Fruit fly (Drosophila melanogaster): ENCODE results near the gene SdhBL.

The SdhBL gene

dm6 chrX:18863748-18864482, 30.3 kb upstream of the SdhBL start, which contains the start of the genes CG7326 and Dora (continued):
- TF ChIP-seq CG2116 (GFP tag; optimal IDR thresholded peaks at IDR 0.05) (peak; percentile 81), row (GFP tag; IDR thresholded peaks at IDR 0.05) (peak; percentile 54), CG4707 (GFP tag; optimal IDR thresholded peaks at IDR 0.05) (no peak), CG2129 (GFP tag; IDR thresholded peaks at IDR 0.05; ENCODE audit: partially characterized antibody) (peak; percentile 68; the same call in 1 of the 2 replicates), Myb (GFP tag; optimal IDR thresholded peaks at IDR 0.05) (peak; percentile 56), CG12942 (GFP tag; optimal IDR thresholded peaks at IDR 0.05) (no peak), CG3281 (GFP tag; optimal IDR thresholded peaks at IDR 0.05) (peak; percentile 5), ssp (GFP tag; IDR thresholded peaks at IDR 0.05) (peak; percentile 50), MESR4 (GFP tag; optimal IDR thresholded peaks at IDR 0.05) (peak; percentile 80), CG3838 (GFP tag; optimal IDR thresholded peaks at IDR 0.05) (no peak)

- peak; percentile 97 for TF ChIP-seq CG4360 (GFP tag; IDR thresholded peaks at IDR 0.05)
- no peak for TF ChIP-seq Awh (GFP tag; IDR thresholded peaks at IDR 0.05)
- TF ChIP-seq Taf1 (GFP tag; IDR thresholded peaks at IDR 0.05): no peak
- no peak for TF ChIP-seq CG13894 (tag; optimal IDR thresholded peaks at IDR 0.05)
- no peak for TF ChIP-seq bab2 (GFP tag; optimal IDR thresholded peaks at IDR 0.05)
- no peak for TF ChIP-seq MTF-1 (GFP tag; optimal IDR thresholded peaks at IDR 0.05; ENCODE audit: borderline replicate concordance)
- TF ChIP-seq oc (tag; optimal IDR thresholded peaks at IDR 0.05): no peak
- no peak for TF ChIP-seq Hsf (GFP tag; optimal IDR thresholded peaks at IDR 0.05)
- no peak for TF ChIP-seq Doc3 (GFP tag; IDR thresholded peaks at IDR 0.05; ENCODE audit: partially characterized antibody)
- no peak for TF ChIP-seq hbn (GFP tag; IDR thresholded peaks at IDR 0.05; ENCODE audit: partially characterized antibody)
- no peak for TF ChIP-seq Vsx1 (GFP tag; optimal IDR thresholded peaks at IDR 0.05)
- TF ChIP-seq CG8765 (GFP tag; IDR thresholded peaks at IDR 0.05): no peak
- no peak for TF ChIP-seq croc (GFP tag; conservative IDR thresholded peaks at IDR 0.05)
- no peak for TF ChIP-seq CrebB (tag; optimal IDR thresholded peaks at IDR 0.05)
- TF ChIP-seq ewg (GFP tag; optimal IDR thresholded peaks at IDR 0.05): no peak
- no peak for TF ChIP-seq CoRest (tag; optimal IDR thresholded peaks at IDR 0.05)
- TF ChIP-seq CG9817 (tag; optimal IDR thresholded peaks at IDR 0.05): no peak
- TF ChIP-seq HLH3B (GFP tag; IDR thresholded peaks at IDR 0.05): no peak
- no peak for TF ChIP-seq CG3407 (GFP tag; optimal IDR thresholded peaks at IDR 0.05)
- no peak for TF ChIP-seq stwl (tag; optimal IDR thresholded peaks at IDR 0.05)
- no peak for TF ChIP-seq CG2202 (tag; optimal IDR thresholded peaks at IDR 0.05)
- TF ChIP-seq Hey (tag; optimal IDR thresholded peaks at IDR 0.05): peak; percentile 30
- no peak for TF ChIP-seq CG11723 (GFP tag; optimal IDR thresholded peaks at IDR 0.05)
- TF ChIP-seq Hr39 (optimal IDR thresholded peaks at IDR 0.05): no peak
- no peak for TF ChIP-seq CG2875 (GFP tag; optimal IDR thresholded peaks at IDR 0.05)
- no peak for TF ChIP-seq schlank (tag; optimal IDR thresholded peaks at IDR 0.05)
- no peak for TF ChIP-seq Ravus (GFP tag; IDR thresholded peaks at IDR 0.05)
- TF ChIP-seq gsb-n (tag; optimal IDR thresholded peaks at IDR 0.05): no peak
- no peak for TF ChIP-seq sisA (GFP tag; IDR thresholded peaks at IDR 0.05)
- TF ChIP-seq pros (GFP tag; optimal IDR thresholded peaks at IDR 0.05): peak; percentile 28
- no peak for TF ChIP-seq CG1603 (tag; optimal IDR thresholded peaks at IDR 0.05)
- no peak for TF ChIP-seq crp (GFP tag; optimal IDR thresholded peaks at IDR 0.05)
- TF ChIP-seq Spps (tag; optimal IDR thresholded peaks at IDR 0.05): no peak
- peak; percentile 35 for TF ChIP-seq CG15479 (GFP tag; optimal IDR thresholded peaks at IDR 0.05)
- TF ChIP-seq sug (tag; optimal IDR thresholded peaks at IDR 0.05): peak; percentile 32
- no peak for TF ChIP-seq CG9797 (GFP tag; optimal IDR thresholded peaks at IDR 0.05)
These were observed 29.5 kb upstream of the SdhBL start for dm6 chrX:18864483-18865358.

Data from whole organism, embryonic.